Worm (Caenorhabditis elegans) whole organism, L3 larva: ENCODE results near the gene acp-7.

Experiments used
- ceh-28 ChIP-seq: fragments of 150-350 bp; optimal IDR thresholded peaks from 2 replicates; lab custom pipeline; 2014; ENCODE audit warnings: missing biosample characterization, missing genetic modification reagents, missing genetic modification characterization
- nhr-12 ChIP-seq: fragments of 150-350 bp; optimal IDR thresholded peaks from 2 replicates; lab custom pipeline; 2014; ENCODE audit warnings: missing biosample characterization, missing genetic modification characterization
- nhr-28 ChIP-seq: fragments of 150-350 bp; optimal IDR thresholded peaks from 2 replicates; lab custom pipeline; 2014; ENCODE audit warnings: missing biosample characterization, missing genetic modification characterization
- pha-4 ChIP-seq: fragments of 150-350 bp; optimal IDR thresholded peaks from 2 replicates; lab custom pipeline; 2014; ENCODE audit warnings: missing biosample characterization, missing genetic modification reagents, missing genetic modification characterization
- pqm-1 ChIP-seq: fragments of 150-350 bp; optimal IDR thresholded peaks from 2 replicates; lab custom pipeline; 2017; ENCODE audit warnings: missing biosample characterization, missing genetic modification characterization, inconsistent platforms
- unc-39 ChIP-seq: sonication (generic microtip); optimal IDR thresholded peaks from 4 replicates; lab custom pipeline; 2017; ENCODE audit warnings: missing biosample characterization, missing genetic modification characterization
- zag-1 ChIP-seq: fragments of 150-350 bp; optimal IDR thresholded peaks from 2 replicates; lab custom pipeline; 2014; ENCODE audit warnings: missing biosample characterization, missing genetic modification characterization

DNA sequence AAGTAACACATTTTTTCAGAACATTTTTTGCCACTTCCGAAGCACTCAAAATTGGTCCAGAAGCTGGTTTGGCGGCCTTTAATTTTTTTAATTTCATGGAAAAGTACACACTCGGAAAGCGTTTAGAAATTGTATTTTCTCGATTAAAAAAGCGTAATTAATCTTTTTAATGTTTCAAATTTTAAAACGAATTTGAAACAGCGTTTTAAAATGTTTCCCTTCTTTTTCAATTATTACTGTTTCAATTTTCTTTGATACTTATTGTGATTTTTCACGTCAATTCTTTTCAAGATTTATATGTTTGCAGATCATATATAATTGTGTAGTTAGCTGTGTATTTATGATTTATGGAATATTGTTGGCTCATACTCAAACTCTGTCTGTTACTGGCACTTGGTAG, 32.5 kb upstream of the acp-7 start, which contains the start of gene acr-25:
- TF ChIP-seq pqm-1 (tag; lab: Kevin White, UChicago) (no peak), unc-39 (no peak), pha-4 (tag; lab: Kevin White, UChicago) (no peak), zag-1 (no peak), nhr-12 (tag; lab: Kevin White, UChicago) (no peak), nhr-28 (tag; lab: Kevin White, UChicago) (no peak), ceh-28 (tag; lab: Kevin White, UChicago) (no peak)
